Fruit fly (Drosophila melanogaster): Measurements from ENCODE around the gene SamDC.

dm6 chr2L:10372297-10372696 lies 33.0 kb downstream of the SamDC start:
- TF ChIP-seq Dll (optimal IDR thresholded peaks at IDR 0.05) (no peak), usp (GFP tag; optimal IDR thresholded peaks at IDR 0.05) (no peak), EcR (GFP tag; optimal IDR thresholded peaks at IDR 0.05) (no peak), CG8478 (optimal IDR thresholded peaks at IDR 0.05) (no peak), psq (optimal IDR thresholded peaks at IDR 0.05) (no peak)

Measured in whole organism.